Worm (Caenorhabditis elegans) whole organism, L1 larva: Measurements from ENCODE around the gene tbc-3.
A peak's percentile ranks its signal among the peaks of the same experiment; 100 is the strongest.

Source experiments
- C04F5.9 ChIP-seq: sonication (generic microtip); optimal IDR thresholded peaks from 2 replicates; lab custom pipeline; 2016; ENCODE audit warnings: missing genetic modification characterization, missing compliant biosample characterization
- C16A3.4 ChIP-seq: fragments of 150-350 bp; optimal IDR thresholded peaks from 2 replicates; lab custom pipeline; 2014; ENCODE audit warnings: missing biosample characterization, missing genetic modification characterization
- ama-1 ChIP-seq: fragments of 150-350 bp; optimal IDR thresholded peaks from 2 replicates; lab custom pipeline; 2014
- blmp-1 ChIP-seq: fragments of 150-350 bp; optimal IDR thresholded peaks from 2 replicates; lab custom pipeline; 2014; ENCODE audit warnings: missing biosample characterization, missing genetic modification characterization
- ceh-82 ChIP-seq, 3 experiments: fragments of 150-350 bp in 1 of 3; sonication (generic microtip) in 2 of 3; optimal IDR thresholded peaks; 2 replicates each; lab custom pipeline; 2014 to 2017; ENCODE audit warnings: missing biosample characterization in 3 of 3, missing genetic modification characterization in 3 of 3
- ceh-88 ChIP-seq: fragments of 200-800 bp; sonication (Bioruptor generic); IDR thresholded peaks from 2 replicates; pipeline ENCODE4 v1.3.6; 2022; ENCODE audit warnings: missing genetic modification characterization, missing compliant biosample characterization
- ceh-90 ChIP-seq: sonication (generic microtip); optimal IDR thresholded peaks from 2 replicates; lab custom pipeline; 2016; ENCODE audit warnings: missing genetic modification characterization, missing compliant biosample characterization
- dpl-1 ChIP-seq, 3 experiments: fragments of 150-350 bp in 2 of 3; sonication (generic microtip) in 1 of 3; optimal IDR thresholded peaks; 2 replicates each; lab custom pipeline; 2014 to 2017; ENCODE audit warnings: missing biosample characterization in 3 of 3, missing genetic modification characterization in 3 of 3, missing genetic modification reagents in 3 of 3
- efl-1 ChIP-seq, 4 experiments: fragments of 150-350 bp; optimal IDR thresholded peaks in 3 of 4; peaks in 1 of 4; 1 replicate in 1 of 4; 2 replicates in 3 of 4; lab custom pipeline; 2014; ENCODE audit warnings: missing biosample characterization in 2 of 4, missing genetic modification characterization in 2 of 4, missing genetic modification reagents in 2 of 4
- egl-13 ChIP-seq: sonication (generic microtip); optimal IDR thresholded peaks from 2 replicates; lab custom pipeline; 2016; ENCODE audit warnings: missing genotype, missing genetic modification reagents, missing genetic modification characterization, missing compliant biosample characterization
- elt-2 ChIP-seq: sonication (generic microtip); optimal IDR thresholded peaks from 2 replicates; lab custom pipeline; 2016; ENCODE audit warnings: missing genetic modification characterization, mild to moderate bottlenecking, inconsistent platforms, missing compliant biosample characterization, missing genetic modification reagents
- elt-3 ChIP-seq, 6 experiments: fragments of 150-350 bp in 1 of 6; sonication (generic microtip); optimal IDR thresholded peaks; 2 replicates each; lab custom pipeline; 2017 to 2018; ENCODE audit warnings: missing biosample characterization in 6 of 6, missing genetic modification characterization in 6 of 6, inconsistent platforms in 1 of 6
- fkh-10 ChIP-seq: sonication (generic microtip); optimal IDR thresholded peaks from 2 replicates; lab custom pipeline; 2017; ENCODE audit warnings: missing biosample characterization, missing genetic modification reagents, missing genetic modification characterization
- fkh-8 ChIP-seq: sonication (generic microtip); optimal IDR thresholded peaks from 2 replicates; lab custom pipeline; 2016; ENCODE audit warnings: mild to moderate bottlenecking, missing genetic modification characterization, missing compliant biosample characterization
- grh-1 ChIP-seq: fragments of 200-800 bp; sonication (Bioruptor generic); IDR thresholded peaks from 2 replicates; pipeline ENCODE4 v1.3.6; 2022; ENCODE audit warnings: missing genetic modification reagents, missing genetic modification characterization, missing compliant biosample characterization
- lin-13 ChIP-seq: fragments of 150-350 bp; optimal IDR thresholded peaks from 2 replicates; lab custom pipeline; 2014; ENCODE audit warnings: missing biosample characterization, missing genetic modification reagents, missing genetic modification characterization
- lin-14 ChIP-seq: fragments of 200-800 bp; sonication (Bioruptor generic); optimal IDR thresholded peaks from 2 replicates; lab custom pipeline; 2018; ENCODE audit warnings: mild to moderate bottlenecking, missing genetic modification characterization, moderate library complexity, missing compliant biosample characterization
- lin-15B ChIP-seq: fragments of 150-350 bp; sonication (generic microtip); optimal IDR thresholded peaks from 3 replicates; lab custom pipeline; 2014; ENCODE audit warnings: missing biosample characterization, missing genetic modification characterization
- lin-35 ChIP-seq, 2 experiments: fragments of 150-350 bp; optimal IDR thresholded peaks; 2 replicates each; lab custom pipeline; 2014; ENCODE audit warnings: missing biosample characterization in 2 of 2, missing genetic modification characterization in 2 of 2, missing genetic modification reagents in 2 of 2
- lin-39 ChIP-seq: fragments of 150-350 bp; optimal IDR thresholded peaks from 2 replicates; lab custom pipeline; 2014; ENCODE audit warnings: missing biosample characterization, missing genetic modification reagents, missing genetic modification characterization
- lir-3 ChIP-seq: sonication (generic microtip); optimal IDR thresholded peaks from 2 replicates; lab custom pipeline; 2016; ENCODE audit warnings: mild to moderate bottlenecking, missing genetic modification characterization, moderate library complexity, missing compliant biosample characterization; ENCODE audit not compliant: poor library complexity
- lsy-2 ChIP-seq, 2 experiments: fragments of 150-350 bp; optimal IDR thresholded peaks; 2 replicates each; lab custom pipeline; 2014; ENCODE audit warnings: missing biosample characterization in 2 of 2, missing genetic modification characterization in 2 of 2
- mdl-1 ChIP-seq, 2 experiments: fragments of 150-350 bp; optimal IDR thresholded peaks; 2 replicates each; lab custom pipeline; 2014 to 2017; ENCODE audit warnings: missing biosample characterization in 2 of 2, missing genetic modification characterization in 2 of 2, inconsistent platforms in 1 of 2
- mep-1 ChIP-seq: fragments of 150-350 bp; optimal IDR thresholded peaks from 2 replicates; lab custom pipeline; 2014; ENCODE audit warnings: missing biosample characterization, missing genetic modification characterization
- nhr-19 ChIP-seq: fragments of 200-800 bp; sonication (Bioruptor generic); conservative IDR thresholded peaks from 2 replicates; pipeline ENCODE4 v1.3.6; 2022; ENCODE audit warnings: missing genetic modification characterization, missing compliant biosample characterization
- nhr-20 ChIP-seq: sonication (generic microtip); optimal IDR thresholded peaks from 2 replicates; lab custom pipeline; 2016; ENCODE audit warnings: mild to moderate bottlenecking, missing genetic modification characterization, missing compliant biosample characterization
- nhr-237 ChIP-seq: fragments of 150-350 bp; optimal IDR thresholded peaks from 2 replicates; lab custom pipeline; 2014; ENCODE audit warnings: missing biosample characterization, missing genetic modification characterization
- nhr-28 ChIP-seq: fragments of 150-350 bp; optimal IDR thresholded peaks from 2 replicates; lab custom pipeline; 2014; ENCODE audit warnings: missing biosample characterization, missing genetic modification characterization
- nhr-47 ChIP-seq: sonication (generic microtip); optimal IDR thresholded peaks from 2 replicates; lab custom pipeline; 2016; ENCODE audit warnings: mild to moderate bottlenecking, missing genetic modification characterization, moderate library complexity, missing compliant biosample characterization
- nhr-71 ChIP-seq: sonication (generic microtip); optimal IDR thresholded peaks from 2 replicates; lab custom pipeline; 2016; ENCODE audit warnings: mild to moderate bottlenecking, missing genetic modification characterization, moderate library complexity, missing compliant biosample characterization
- nhr-76 ChIP-seq: sonication (generic microtip); optimal IDR thresholded peaks from 2 replicates; lab custom pipeline; 2017; ENCODE audit warnings: missing biosample characterization, missing genetic modification characterization
- nhr-85 ChIP-seq: sonication (generic microtip); peaks from one replicate; lab custom pipeline; 2016; ENCODE audit warnings: missing genetic modification characterization, inconsistent platforms, missing compliant biosample characterization
- nhr-90 ChIP-seq: sonication (generic microtip); optimal IDR thresholded peaks from 2 replicates; lab custom pipeline; 2016; ENCODE audit warnings: mild to moderate bottlenecking, missing genetic modification characterization, missing compliant biosample characterization; ENCODE audit not compliant: poor library complexity
- pag-3 ChIP-seq: sonication (generic microtip); optimal IDR thresholded peaks from 2 replicates; lab custom pipeline; 2017; ENCODE audit warnings: missing genetic modification characterization, mild to moderate bottlenecking, missing compliant biosample characterization, antibody characterized with exemption, borderline replicate concordance; ENCODE audit not compliant: insufficient read depth
- pax-3 ChIP-seq: fragments of 200-800 bp; sonication (Bioruptor generic); optimal IDR thresholded peaks from 2 replicates; lab custom pipeline; 2018; ENCODE audit warnings: mild to moderate bottlenecking, missing genetic modification characterization, moderate library complexity, missing compliant biosample characterization
- rnt-1 ChIP-seq: sonication (generic microtip); optimal IDR thresholded peaks from 2 replicates; lab custom pipeline; 2016; ENCODE audit warnings: mild to moderate bottlenecking, missing genetic modification characterization, moderate library complexity, missing compliant biosample characterization
- skn-1 ChIP-seq: fragments of 150-350 bp; optimal IDR thresholded peaks from 2 replicates; lab custom pipeline; 2014; ENCODE audit warnings: missing biosample characterization, missing genetic modification characterization
- snu-23 ChIP-seq: sonication (generic microtip); optimal IDR thresholded peaks from 2 replicates; lab custom pipeline; 2016; ENCODE audit warnings: missing genetic modification characterization, missing compliant biosample characterization
- sup-37 ChIP-seq: fragments of 200-800 bp; sonication (Bioruptor generic); optimal IDR thresholded peaks from 2 replicates; lab custom pipeline; 2018; ENCODE audit warnings: mild to moderate bottlenecking, missing genetic modification characterization, missing compliant biosample characterization
- tbx-2 ChIP-seq: sonication (generic microtip); optimal IDR thresholded peaks from 2 replicates; lab custom pipeline; 2016; ENCODE audit warnings: missing genetic modification characterization, missing compliant biosample characterization
- unc-130 ChIP-seq: fragments of 150-350 bp; optimal IDR thresholded peaks from 2 replicates; lab custom pipeline; 2017; ENCODE audit warnings: missing biosample characterization, missing genetic modification characterization, inconsistent platforms
- unc-30 ChIP-seq: sonication (generic microtip); optimal IDR thresholded peaks from 2 replicates; lab custom pipeline; 2017; ENCODE audit warnings: missing biosample characterization, missing genetic modification characterization
- unc-62 ChIP-seq: fragments of 150-350 bp; optimal IDR thresholded peaks from 2 replicates; lab custom pipeline; 2014; ENCODE audit warnings: missing biosample characterization, missing genetic modification reagents, missing genetic modification characterization
- unc-98 ChIP-seq: fragments of 200-800 bp; sonication (Bioruptor generic); IDR thresholded peaks from 2 replicates; pipeline ENCODE4 v1.3.6; 2022; ENCODE audit warnings: missing genetic modification characterization, missing compliant biosample characterization
- xbp-1 ChIP-seq: sonication (generic microtip); optimal IDR thresholded peaks from 2 replicates; lab custom pipeline; 2016; ENCODE audit warnings: missing genetic modification characterization, missing compliant biosample characterization
- ztf-11 ChIP-seq, 2 experiments: sonication (generic microtip); optimal IDR thresholded peaks; 2 replicates each; lab custom pipeline; 2016 to 2017; ENCODE audit warnings: missing genetic modification characterization in 2 of 2, missing biosample characterization in 1 of 2, missing compliant biosample characterization in 1 of 2
- ztf-4 ChIP-seq: fragments of 150-350 bp; optimal IDR thresholded peaks from 2 replicates; lab custom pipeline; 2014; ENCODE audit warnings: missing biosample characterization, missing genetic modification characterization

The tbc-3 gene

DNA sequence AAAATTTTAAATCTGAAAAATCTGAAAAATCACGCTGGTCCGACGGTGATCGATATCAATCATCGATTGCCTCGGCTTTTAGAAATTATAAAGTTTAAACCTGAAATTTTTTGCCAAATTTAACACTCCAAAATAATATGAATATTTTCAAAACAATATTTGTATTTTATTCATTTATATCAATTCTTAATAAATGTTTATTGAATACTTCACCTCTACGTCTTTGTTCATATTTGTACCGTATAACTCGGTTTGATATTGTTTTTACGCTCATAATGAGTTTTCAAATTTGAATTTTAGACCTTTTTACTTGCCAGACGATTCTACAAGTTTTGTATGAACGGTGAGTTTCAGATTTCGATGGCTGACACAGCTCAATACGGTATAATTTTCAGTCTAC, 34.0 kb upstream of the tbc-3 start, which contains the start of the genes K07F5.15 and K07F5.22:
Gene K07F5.15, plus strand, starts transcription at position 301 of the 400 bp plus-strand sequence.
Gene K07F5.22, plus strand, starts transcription at position 301 of the 400 bp plus-strand sequence.
- no peak for TF ChIP-seq rnt-1 (tag; lab: Kevin White, UChicago)
- no peak for TF ChIP-seq unc-62 (GFP tag; lab: Kevin White, UChicago)
- no peak for TF ChIP-seq ztf-11 (tag; optimal IDR thresholded peaks at IDR 0.05; lab: Kevin White, UChicago)
- no peak for TF ChIP-seq nhr-76
- no peak for TF ChIP-seq lir-3 (tag; lab: Kevin White, UChicago)

DNA sequence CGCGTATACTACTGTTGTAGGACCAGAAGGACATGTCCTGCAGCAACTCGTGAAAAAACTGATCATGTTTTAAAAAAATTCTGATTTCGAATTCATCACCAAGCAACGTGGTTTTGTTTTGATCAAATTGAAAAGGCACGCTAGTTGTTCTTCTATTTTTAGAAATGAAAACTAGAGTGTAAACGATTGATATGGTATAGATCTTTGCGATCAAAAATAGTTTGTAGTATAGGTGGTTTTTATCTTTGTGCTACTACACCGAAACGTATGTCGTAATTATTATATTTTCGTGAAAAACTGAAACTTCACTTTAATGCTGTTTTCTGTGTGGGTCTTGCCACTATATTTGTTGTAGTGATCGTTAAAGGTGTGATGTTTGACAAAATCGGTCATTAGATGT, 31.9 kb upstream of the tbc-3 start:
- no peak for TF ChIP-seq C16A3.4 (tag; lab: Kevin White, UChicago)
- peak; percentile 59 for TF ChIP-seq nhr-20 (tag; lab: Kevin White, UChicago)
- TF ChIP-seq, all 84 proteins: peak for 1

DNA sequence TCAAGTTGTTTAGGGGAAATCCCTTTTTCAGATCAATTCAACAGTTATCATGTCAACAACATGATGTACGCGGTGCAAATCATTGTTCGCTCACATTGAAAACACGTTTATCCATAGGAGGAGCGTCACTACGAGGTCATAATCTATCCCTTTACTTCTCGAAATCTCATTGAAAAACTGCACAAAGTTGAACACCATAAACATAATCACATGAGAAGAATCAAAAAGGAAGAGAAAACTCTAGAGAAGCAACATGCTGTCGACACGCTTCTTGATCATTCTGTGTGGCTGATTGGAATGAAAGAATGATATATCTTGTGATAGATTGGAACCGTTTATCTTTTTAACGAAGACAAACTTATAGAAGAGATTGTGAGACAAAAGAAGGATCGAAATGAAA, 30.9 kb upstream of the tbc-3 start:
- no peak for TF ChIP-seq pax-3 (tag; lab: Kevin White, UChicago)
- TF ChIP-seq nhr-47 (tag; lab: Kevin White, UChicago) = peak; percentile 71
- TF ChIP-seq nhr-90 (tag; lab: Kevin White, UChicago) = peak; percentile 87
- TF ChIP-seq egl-13 (tag; lab: Kevin White, UChicago) = no peak
- no peak for TF ChIP-seq sup-37 (GFP tag; lab: Kevin White, UChicago)
- TF ChIP-seq lin-39 (tag; lab: Kevin White, UChicago) = no peak
- TF ChIP-seq ceh-82 (tag; optimal IDR thresholded peaks at IDR 0.05; lab: Kevin White, UChicago) = no peak
- no peak for TF ChIP-seq nhr-28
- peak in 1 of 3 experiments; percentile 28 for TF ChIP-seq dpl-1 (GFP tag; optimal IDR thresholded peaks at IDR 0.05; lab: Kevin White, UChicago)
- TF ChIP-seq unc-30 (tag; lab: Kevin White, UChicago) = no peak
- peak in 1 of 2 experiments; percentile 74 for TF ChIP-seq lin-35 (GFP tag; optimal IDR thresholded peaks at IDR 0.05; lab: Kevin White, UChicago)
- no peak for TF ChIP-seq lin-15B
- peak; percentile 36 for TF ChIP-seq lin-13 (GFP tag; lab: Kevin White, UChicago)
- peak; percentile 83 for TF ChIP-seq grh-1 (GFP tag; lab: Robert Waterston, UW)
- TF ChIP-seq C04F5.9 (tag; lab: Kevin White, UChicago) = no peak
- peak; percentile 96 for TF ChIP-seq nhr-20 (tag; lab: Kevin White, UChicago)
- no peak for TF ChIP-seq elt-2
- TF ChIP-seq lsy-2 (tag; optimal IDR thresholded peaks at IDR 0.05; lab: Kevin White, UChicago) = peak; percentile 61 to 74
- TF ChIP-seq pag-3 = no peak
- TF ChIP-seq lir-3 (tag; lab: Kevin White, UChicago) = peak; percentile 56
- no peak for TF ChIP-seq nhr-76
- no peak for TF ChIP-seq fkh-10 (GFP tag; lab: Kevin White, UChicago)
- TF ChIP-seq xbp-1 (tag; lab: Kevin White, UChicago) = no peak
- TF ChIP-seq nhr-237 (tag; lab: Kevin White, UChicago) = no peak
- TF ChIP-seq tbx-2 (tag; lab: Kevin White, UChicago) = peak; percentile 84
- TF ChIP-seq unc-130 (tag; lab: Kevin White, UChicago) = peak; percentile 89
- TF ChIP-seq mdl-1 (tag; optimal IDR thresholded peaks at IDR 0.05; lab: Kevin White, UChicago) = peak in 1 of 2 experiments; percentile 64
- TF ChIP-seq nhr-85 (tag; lab: Kevin White, UChicago) = peak; percentile 98
- TF ChIP-seq blmp-1 (tag; lab: Kevin White, UChicago) = peak; percentile 94
- peak; percentile 53 for TF ChIP-seq mep-1 (tag; lab: Kevin White, UChicago)
- peak; percentile 44 for TF ChIP-seq C16A3.4 (tag; lab: Kevin White, UChicago)
- TF ChIP-seq snu-23 (GFP tag; lab: Kevin White, UChicago) = peak; percentile 86
- no peak for TF ChIP-seq skn-1
- TF ChIP-seq ama-1 (lab: Kevin White, UChicago) = no peak
- TF ChIP-seq ceh-90 (tag; lab: Kevin White, UChicago) = no peak
- 0 out of 2 replicates have a peak, but pooled peaks have one; percentile 21 for TF ChIP-seq ceh-88 (GFP tag; lab: Robert Waterston, UW)
- no peak for TF ChIP-seq unc-98 (GFP tag; lab: Robert Waterston, UW)
- peak in 5 of 6 experiments; percentile 56 to 98 (median 67) for TF ChIP-seq elt-3 (tag; optimal IDR thresholded peaks at IDR 0.05; lab: Kevin White, UChicago)
- TF ChIP-seq fkh-8 (tag; lab: Kevin White, UChicago) = no peak
- TF ChIP-seq lin-14 = peak; percentile 84
- peak in 1 of 2 experiments; percentile 17 for TF ChIP-seq efl-1 (optimal IDR thresholded peaks at IDR 0.05; lab: Kevin White, UChicago)
- peak in 1 of 2 experiments; percentile 94 for TF ChIP-seq efl-1 (GFP tag; optimal IDR thresholded peaks at IDR 0.05 in 1 of 2; lab: Kevin White, UChicago)
- peak; percentile 87 for TF ChIP-seq nhr-19
- TF ChIP-seq ztf-4 = peak; percentile 62
- peak; percentile 93 for TF ChIP-seq nhr-71 (tag; lab: Kevin White, UChicago)
- TF ChIP-seq, all 84 proteins: peak for 24
